Worm (Caenorhabditis elegans) whole organism, young adult: Measurements from ENCODE around the gene pals-18.
"Not testable (repeated sequence)": the region's sequence is repeated elsewhere in the genome, so short reads cannot be mapped to it uniquely, and the experiment has no call there.

Source experiments
- F10E7.11 ChIP-seq: sonication (generic microtip); optimal IDR thresholded peaks from 2 replicates; lab custom pipeline; 2017; ENCODE audit warnings: mild to moderate bottlenecking, missing genetic modification characterization, moderate library complexity, missing compliant biosample characterization
- F52B5.7 ChIP-seq: sonication (generic microtip); optimal IDR thresholded peaks from 2 replicates; lab custom pipeline; 2016; ENCODE audit warnings: mild to moderate bottlenecking, missing genetic modification characterization, missing compliant biosample characterization
- Y53G8AR.9 ChIP-seq: fragments of 200-800 bp; sonication (Bioruptor generic); conservative IDR thresholded peaks from 2 replicates; pipeline ENCODE4 v1.3.6; 2022; ENCODE audit warnings: missing genetic modification reagents, missing genetic modification characterization, missing compliant biosample characterization
- Y56A3A.18 ChIP-seq: fragments of 200-800 bp; sonication (Bioruptor generic); IDR thresholded peaks from 2 replicates; pipeline ENCODE4 v1.3.6; 2022; ENCODE audit warnings: missing genetic modification reagents, missing genetic modification characterization, missing compliant biosample characterization
- Y67H2A.10 ChIP-seq: fragments of 200-800 bp; sonication (Bioruptor generic); conservative IDR thresholded peaks from 2 replicates; pipeline ENCODE4 v1.3.6; 2022; ENCODE audit warnings: missing genetic modification reagents, missing genetic modification characterization, missing compliant biosample characterization
- aptf-2 ChIP-seq: fragments of 200-800 bp; sonication (Bioruptor generic); conservative IDR thresholded peaks from 2 replicates; pipeline ENCODE4 v1.3.6; 2022; ENCODE audit warnings: missing genetic modification reagents, missing genetic modification characterization, missing compliant biosample characterization
- athp-1 ChIP-seq: sonication (generic microtip); optimal IDR thresholded peaks from 2 replicates; lab custom pipeline; 2017; ENCODE audit warnings: mild to moderate bottlenecking, missing genetic modification characterization, missing compliant biosample characterization
- ceh-58 ChIP-seq: fragments of 200-800 bp; sonication (Bioruptor generic); IDR thresholded peaks from 2 replicates; pipeline ENCODE4 v1.3.6; 2022; ENCODE audit warnings: missing genetic modification characterization, missing compliant biosample characterization
- dox-1 ChIP-seq: fragments of 200-800 bp; sonication (Bioruptor generic); IDR thresholded peaks from 2 replicates; pipeline ENCODE4 v1.3.6; 2022; ENCODE audit warnings: missing genetic modification reagents, missing genetic modification characterization, missing compliant biosample characterization
- egl-18 ChIP-seq: fragments of 200-800 bp; sonication (Bioruptor generic); IDR thresholded peaks from 2 replicates; pipeline ENCODE4 v1.3.6; 2022; ENCODE audit warnings: missing genetic modification reagents, missing genetic modification characterization, missing compliant biosample characterization
- egl-44 ChIP-seq: fragments of 200-800 bp; sonication (Bioruptor generic); IDR thresholded peaks from 2 replicates; pipeline ENCODE4 v1.3.6; 2022; ENCODE audit warnings: missing genetic modification reagents, missing genetic modification characterization, missing compliant biosample characterization
- him-1 ChIP-seq: sonication (generic microtip); optimal IDR thresholded peaks from 2 replicates; lab custom pipeline; 2016; ENCODE audit warnings: missing genotype, missing genetic modification reagents, missing genetic modification characterization, missing compliant biosample characterization
- hmg-1.2 ChIP-seq: fragments of 200-800 bp; sonication (Bioruptor generic); IDR thresholded peaks from 2 replicates; pipeline ENCODE4 v1.3.6; 2022; ENCODE audit warnings: missing genetic modification reagents, missing genetic modification characterization, missing compliant biosample characterization
- lin-54 ChIP-seq: fragments of 200-800 bp; sonication (Bioruptor generic); optimal IDR thresholded peaks from 2 replicates; lab custom pipeline; 2018; ENCODE audit warnings: mild to moderate bottlenecking, missing genetic modification characterization, missing compliant biosample characterization
- lir-1 ChIP-seq: fragments of 200-800 bp; sonication (Bioruptor generic); conservative IDR thresholded peaks from 2 replicates; pipeline ENCODE4 v1.3.6; 2022; ENCODE audit warnings: missing genetic modification reagents, missing genetic modification characterization, missing compliant biosample characterization
- lsy-27 ChIP-seq: sonication (generic microtip); optimal IDR thresholded peaks from 2 replicates; lab custom pipeline; 2017; ENCODE audit warnings: missing genetic modification characterization, mild to moderate bottlenecking, missing compliant biosample characterization, antibody characterized with exemption, missing genotype, borderline replicate concordance; ENCODE audit not compliant: insufficient read depth
- madf-10 ChIP-seq: sonication (generic microtip); optimal IDR thresholded peaks from 2 replicates; lab custom pipeline; 2016; ENCODE audit warnings: mild to moderate bottlenecking, missing genetic modification characterization, missing compliant biosample characterization
- mxl-1 ChIP-seq: sonication (generic microtip); optimal IDR thresholded peaks from 2 replicates; lab custom pipeline; 2016; ENCODE audit warnings: missing genetic modification characterization, missing compliant biosample characterization
- nfya-2 ChIP-seq: fragments of 200-800 bp; sonication (Bioruptor generic); IDR thresholded peaks from 2 replicates; pipeline ENCODE4 v1.3.6; 2022; ENCODE audit warnings: missing genetic modification reagents, missing genetic modification characterization, missing compliant biosample characterization
- nhr-80 ChIP-seq: sonication (generic microtip); optimal IDR thresholded peaks from 2 replicates; lab custom pipeline; 2016; ENCODE audit warnings: missing genetic modification characterization, missing compliant biosample characterization
- nhr-90 ChIP-seq: sonication (generic microtip); optimal IDR thresholded peaks from 2 replicates; lab custom pipeline; 2016; ENCODE audit warnings: missing genotype, mild to moderate bottlenecking, missing genetic modification characterization, missing compliant biosample characterization
- rpc-1 ChIP-seq, 2 experiments: fragments of 150-350 bp in 1 of 2; sonication (generic microtip) in 1 of 2; optimal IDR thresholded peaks; 2 replicates each; lab custom pipeline; 2014 to 2018; ENCODE audit warnings: missing biosample characterization in 1 of 2, missing genetic modification characterization in 1 of 2, missing genetic modification reagents in 1 of 2, missing genotype in 1 of 2
- sea-2 ChIP-seq: fragments of 200-800 bp; sonication (Bioruptor generic); IDR thresholded peaks from 2 replicates; pipeline ENCODE4 v1.3.6; 2022; ENCODE audit warnings: missing genetic modification characterization, missing compliant biosample characterization
- snpc-1.3 ChIP-seq: sonication (generic microtip); optimal IDR thresholded peaks from 2 replicates; lab custom pipeline; 2017; ENCODE audit warnings: missing genetic modification characterization, mild to moderate bottlenecking, missing compliant biosample characterization, antibody characterized with exemption, moderate library complexity, missing genotype, missing genetic modification reagents; ENCODE audit not compliant: insufficient read depth
- sptf-2 ChIP-seq: fragments of 200-800 bp; sonication (Bioruptor generic); optimal IDR thresholded peaks from 2 replicates; lab custom pipeline; 2018; ENCODE audit warnings: mild to moderate bottlenecking, missing genetic modification characterization, missing compliant biosample characterization
- tbp1 ChIP-seq: fragments of 200-800 bp; sonication (Bioruptor generic); optimal IDR thresholded peaks from 2 replicates; lab custom pipeline; 2018; ENCODE audit warnings: mild to moderate bottlenecking, missing genetic modification characterization, missing compliant biosample characterization
- zfh-2 ChIP-seq: fragments of 200-800 bp; sonication (Bioruptor generic); conservative IDR thresholded peaks from 2 replicates; pipeline ENCODE4 v1.3.6; 2022; ENCODE audit warnings: missing genetic modification reagents, missing genetic modification characterization, missing compliant biosample characterization
- ztf-22 ChIP-seq: fragments of 200-800 bp; sonication (Bioruptor generic); optimal IDR thresholded peaks from 2 replicates; lab custom pipeline; 2018; ENCODE audit warnings: mild to moderate bottlenecking, missing genetic modification characterization, moderate library complexity, missing compliant biosample characterization
- ztf-26 ChIP-seq: sonication (generic microtip); optimal IDR thresholded peaks from 2 replicates; lab custom pipeline; 2017; ENCODE audit warnings: missing genetic modification characterization, missing compliant biosample characterization
- ztf-3 ChIP-seq: fragments of 200-800 bp; sonication (Bioruptor generic); optimal IDR thresholded peaks from 2 replicates; lab custom pipeline; 2018; ENCODE audit warnings: mild to moderate bottlenecking, missing genetic modification characterization, missing compliant biosample characterization

pals-18 gene

ce11 chrIII:1355320-1355719 lies 47.9 kb upstream of the pals-18 start, which contains the start of gene Y82E9BL.1:
Y82E9BL.1 (minus strand) TSS chrIII:1355420.
- TF ChIP-seq madf-10 (no peak), Y53G8AR.9 (GFP tag; lab: Robert Waterston, UW) (no peak), ceh-58 (no peak), egl-18 (GFP tag; lab: Robert Waterston, UW) (no peak)
- TF ChIP-seq, all 124 proteins: peak for 0

ce11 chrIII:1357973-1358372 lies 45.2 kb upstream of the pals-18 start, which contains the start of gene Y82E9BR.8:
Y82E9BR.8 (minus strand) TSS chrIII:1358073.
- not testable (repeated sequence) for TF ChIP-seq dox-1, Y56A3A.18, lir-1 (GFP tag; lab: Robert Waterston, UW)

- no peak for TF ChIP-seq sea-2 (GFP tag; lab: Robert Waterston, UW)
- TF ChIP-seq egl-44 (GFP tag; lab: Robert Waterston, UW), result no peak
- TF ChIP-seq tbp1 (GFP tag; lab: Kevin White, UChicago), result no peak
- no peak for TF ChIP-seq lin-54 (GFP tag; lab: Kevin White, UChicago)
Measured at ce11 chrIII:1359669-1360068, 43.5 kb upstream of the pals-18 start, which contains the start of gene Y82E9BR.9. Y82E9BR.9 (minus strand) TSS chrIII:1359769.

- TF ChIP-seq nhr-80 (tag; lab: Kevin White, UChicago), result no peak
- TF ChIP-seq F52B5.7 (tag; lab: Kevin White, UChicago), result no peak
- no peak for TF ChIP-seq Y67H2A.10
- TF ChIP-seq mxl-1 (tag; lab: Kevin White, UChicago), result no peak
- TF ChIP-seq athp-1 (tag; lab: Kevin White, UChicago), result no peak
- no peak for TF ChIP-seq sptf-2 (GFP tag; lab: Kevin White, UChicago)
- no peak for TF ChIP-seq lsy-27 (tag; lab: Kevin White, UChicago)
- TF ChIP-seq ztf-3 (GFP tag; lab: Kevin White, UChicago), result no peak
- no peak for TF ChIP-seq aptf-2
Measured at ce11 chrIII:1372563-1372962, 30.6 kb upstream of the pals-18 start.

- TF ChIP-seq snpc-1.3 (tag; lab: Kevin White, UChicago) (no peak), rpc-1 (optimal IDR thresholded peaks at IDR 0.05; lab: Kevin White, UChicago) (no peak), rpc-1 (tag; optimal IDR thresholded peaks at IDR 0.05; lab: Kevin White, UChicago) (no peak), F10E7.11 (tag; lab: Kevin White, UChicago) (no peak), dox-1 (GFP tag; lab: Robert Waterston, UW) (no peak), hmg-1.2 (GFP tag; lab: Robert Waterston, UW) (no peak), zfh-2 (GFP tag; lab: Robert Waterston, UW) (peak; percentile 67), nhr-90 (tag; lab: Kevin White, UChicago) (no peak), ztf-26 (tag; lab: Kevin White, UChicago) (no peak), him-1 (tag; lab: Kevin White, UChicago) (no peak)
Measured at ce11 chrIII:1374355-1374807, 28.8 kb upstream of the pals-18 start, which contains the start of gene Y82E9BR.20. Y82E9BR.20 (plus strand) TSS chrIII:1374405.

ce11 chrIII:1375491-1375890 lies 27.7 kb upstream of the pals-18 start, which contains the start of gene Y82E9BR.10:
Y82E9BR.10 (minus strand) TSS chrIII:1375591.
- not testable (repeated sequence) for TF ChIP-seq sea-2 (GFP tag; lab: Robert Waterston, UW); nfya-2 (GFP tag; lab: Robert Waterston, UW); ztf-22 (GFP tag; lab: Kevin White, UChicago)
